Worm (Caenorhabditis elegans) whole organism, early embryonic: ENCODE results near the gene zim-2.

Experiments
- B0310.2 ChIP-seq: sonication (generic microtip); optimal IDR thresholded peaks from 2 replicates; lab custom pipeline; 2016; ENCODE audit warnings: mild to moderate bottlenecking, missing genetic modification characterization, missing compliant biosample characterization
- F13C5.2 ChIP-seq: sonication (generic microtip); optimal IDR thresholded peaks from 2 replicates; lab custom pipeline; 2017; ENCODE audit warnings: mild to moderate bottlenecking, missing genetic modification characterization, inconsistent platforms, missing compliant biosample characterization
- aly-1 ChIP-seq: sonication (generic microtip); optimal IDR thresholded peaks from 2 replicates; lab custom pipeline; 2016; ENCODE audit warnings: missing genetic modification characterization, missing compliant biosample characterization
- ama-1 ChIP-seq: fragments of 150-350 bp; optimal IDR thresholded peaks from 2 replicates; lab custom pipeline; 2014
- ceh-13 ChIP-seq: fragments of 200-800 bp; sonication (Bioruptor generic); optimal IDR thresholded peaks from 2 replicates; lab custom pipeline; 2018; ENCODE audit warnings: mild to moderate bottlenecking, missing genetic modification characterization, missing compliant biosample characterization
- ceh-36 ChIP-seq: sonication (generic microtip); optimal IDR thresholded peaks from 2 replicates; lab custom pipeline; 2016; ENCODE audit warnings: missing genetic modification characterization, inconsistent platforms, missing compliant biosample characterization
- ets-7 ChIP-seq: sonication (generic microtip); optimal IDR thresholded peaks from 2 replicates; lab custom pipeline; 2016; ENCODE audit warnings: missing genotype, missing genetic modification characterization, missing compliant biosample characterization
- flt-1 ChIP-seq: fragments of 200-800 bp; sonication (Bioruptor generic); IDR thresholded peaks from 2 replicates; pipeline ENCODE4 v1.3.6; 2022; ENCODE audit warnings: missing genetic modification characterization, missing compliant biosample characterization
- hmbx-1 ChIP-seq: sonication (generic microtip); optimal IDR thresholded peaks from 2 replicates; lab custom pipeline; 2016; ENCODE audit warnings: mild to moderate bottlenecking, missing genetic modification characterization, missing compliant biosample characterization
- hmg-4 ChIP-seq: fragments of 200-800 bp; sonication (Bioruptor generic); optimal IDR thresholded peaks from 2 replicates; lab custom pipeline; 2018; ENCODE audit warnings: mild to moderate bottlenecking, missing genetic modification characterization, missing compliant biosample characterization
- hnd-1 ChIP-seq: sonication (generic microtip); optimal IDR thresholded peaks from 2 replicates; lab custom pipeline; 2016; ENCODE audit warnings: missing genetic modification characterization, missing compliant biosample characterization
- pes-1 ChIP-seq: fragments of 200-800 bp; sonication (Bioruptor generic); IDR thresholded peaks from 2 replicates; pipeline ENCODE4 v1.3.6; 2022; ENCODE audit warnings: missing genetic modification reagents, missing genetic modification characterization, missing compliant biosample characterization
- scrt-1 ChIP-seq: fragments of 200-800 bp; sonication (Bioruptor generic); IDR thresholded peaks from 2 replicates; pipeline ENCODE4 v1.3.6; 2022; ENCODE audit warnings: missing genetic modification characterization, missing compliant biosample characterization
- sea-1 ChIP-seq: fragments of 200-800 bp; sonication (Bioruptor generic); conservative IDR thresholded peaks from 2 replicates; pipeline ENCODE4 v1.3.6; 2022; ENCODE audit warnings: missing genetic modification characterization, missing compliant biosample characterization
- tbx-11 ChIP-seq: fragments of 200-800 bp; sonication (Bioruptor generic); IDR thresholded peaks from 2 replicates; pipeline ENCODE4 v1.3.6; 2022; ENCODE audit warnings: missing genetic modification characterization, missing compliant biosample characterization
- tbx-37 ChIP-seq: fragments of 200-800 bp; sonication (Bioruptor generic); conservative IDR thresholded peaks from 2 replicates; pipeline ENCODE4 v1.3.6; 2022; ENCODE audit warnings: missing genetic modification reagents, missing genetic modification characterization, missing compliant biosample characterization
- tra-4 ChIP-seq: sonication (generic microtip); optimal IDR thresholded peaks from 2 replicates; lab custom pipeline; 2017; ENCODE audit warnings: missing genetic modification characterization, missing compliant biosample characterization

zim-2 gene

ce11 chrIV:10599983-10600382 is 44.9 kb downstream of the zim-2 start, which contains the start of gene R09H10.1:
Gene R09H10.1 (plus strand): TSS chrIV:10600283.
- no peak for TF ChIP-seq ama-1 (lab: Kevin White, UChicago)
- TF ChIP-seq ceh-36 (tag; lab: Kevin White, UChicago): no peak
- TF ChIP-seq B0310.2: no peak

- TF ChIP-seq aly-1 (no peak), hmbx-1 (tag; lab: Kevin White, UChicago) (no peak), B0310.2 (no peak), hnd-1 (tag; lab: Kevin White, UChicago) (no peak), ceh-13 (no peak), scrt-1 (no peak), ama-1 (lab: Kevin White, UChicago) (no peak), ceh-36 (tag; lab: Kevin White, UChicago) (no peak), sea-1 (GFP tag; lab: Robert Waterston, UW) (no peak), tbx-11 (GFP tag; lab: Robert Waterston, UW) (no peak), pes-1 (GFP tag; lab: Robert Waterston, UW) (no peak), flt-1 (no peak), ets-7 (tag; lab: Kevin White, UChicago) (no peak), hmg-4 (GFP tag; lab: Kevin White, UChicago) (no peak), tbx-37 (GFP tag; lab: Robert Waterston, UW) (no peak), F13C5.2 (tag; lab: Kevin White, UChicago) (no peak), tra-4 (no peak)
These were observed 47.6 kb downstream of the zim-2 start, which contains the start of gene R09H10.2 for ce11 chrIV:10602644-10603043. Gene R09H10.2 (plus strand): TSS chrIV:10602944.

- TF ChIP-seq scrt-1: no peak
- TF ChIP-seq ceh-13: no peak
- TF ChIP-seq tra-4: no peak
- TF ChIP-seq ama-1 (lab: Kevin White, UChicago): no peak
- no peak for TF ChIP-seq flt-1
- TF ChIP-seq B0310.2: no peak
- no peak for TF ChIP-seq tbx-11 (GFP tag; lab: Robert Waterston, UW)
- no peak for TF ChIP-seq tbx-37 (GFP tag; lab: Robert Waterston, UW)
- no peak for TF ChIP-seq hmbx-1 (tag; lab: Kevin White, UChicago)
- TF ChIP-seq aly-1: no peak
These were observed 51.6 kb downstream of the zim-2 start, which contains the start of gene R09H10.3 for ce11 chrIV:10606575-10607080. Gene R09H10.3 (plus strand): TSS chrIV:10607030.
